Worm (Caenorhabditis elegans): Measurements from ENCODE around the gene cank-26.

Gene cank-26

ce11 chrII:3958673-3959299 is 16.1 kb downstream of the cank-26 start:
- peak; percentile 3 for TF ChIP-seq F13C5.2 (tag; optimal IDR thresholded peaks at IDR 0.05)
- TF ChIP-seq tra-4 (tag; optimal IDR thresholded peaks at IDR 0.05), result no peak
- no peak for TF ChIP-seq B0310.2 (tag; optimal IDR thresholded peaks at IDR 0.05)
- TF ChIP-seq ceh-36 (tag; optimal IDR thresholded peaks at IDR 0.05), result no peak
- no peak for TF ChIP-seq ceh-13 (GFP tag; optimal IDR thresholded peaks at IDR 0.05)
- no peak for TF ChIP-seq tbx-11 (GFP tag; IDR thresholded peaks at IDR 0.05)
- TF ChIP-seq ama-1 (optimal IDR thresholded peaks at IDR 0.05), result no peak
- TF ChIP-seq pes-1 (GFP tag; IDR thresholded peaks at IDR 0.05), result 0 out of 2 replicates have a peak, but pooled peaks have one; percentile 6
- no peak for TF ChIP-seq hmbx-1 (tag; optimal IDR thresholded peaks at IDR 0.05)
- TF ChIP-seq hmg-4 (GFP tag; optimal IDR thresholded peaks at IDR 0.05), result peak; percentile 11
- TF ChIP-seq flt-1 (GFP tag; IDR thresholded peaks at IDR 0.05), result no peak

ce11 chrII:3957455-3958212 is 17.2 kb downstream of the cank-26 start:
- no peak for TF ChIP-seq hmbx-1 (tag; optimal IDR thresholded peaks at IDR 0.05)
- TF ChIP-seq B0310.2 (tag; optimal IDR thresholded peaks at IDR 0.05), result peak; percentile 32
- peak; percentile 84 for TF ChIP-seq ceh-36 (tag; optimal IDR thresholded peaks at IDR 0.05)

ce11 chrII:3956744-3957143 is 18.1 kb downstream of the cank-26 start:
- TF ChIP-seq scrt-1 (GFP tag; IDR thresholded peaks at IDR 0.05) (no peak), B0310.2 (tag; optimal IDR thresholded peaks at IDR 0.05) (no peak), flt-1 (GFP tag; IDR thresholded peaks at IDR 0.05) (no peak), sea-1 (GFP tag; conservative IDR thresholded peaks at IDR 0.05) (no peak), pes-1 (GFP tag; IDR thresholded peaks at IDR 0.05) (no peak), tbx-37 (GFP tag; conservative IDR thresholded peaks at IDR 0.05) (no peak), F13C5.2 (tag; optimal IDR thresholded peaks at IDR 0.05) (no peak), hmg-4 (GFP tag; optimal IDR thresholded peaks at IDR 0.05) (no peak), tra-4 (tag; optimal IDR thresholded peaks at IDR 0.05) (no peak), ama-1 (optimal IDR thresholded peaks at IDR 0.05) (no peak), ets-7 (tag; optimal IDR thresholded peaks at IDR 0.05) (no peak), hnd-1 (tag; optimal IDR thresholded peaks at IDR 0.05) (no peak), aly-1 (tag; optimal IDR thresholded peaks at IDR 0.05) (no peak), hmbx-1 (tag; optimal IDR thresholded peaks at IDR 0.05) (no peak), ceh-13 (GFP tag; optimal IDR thresholded peaks at IDR 0.05) (no peak), ceh-36 (tag; optimal IDR thresholded peaks at IDR 0.05) (no peak), tbx-11 (GFP tag; IDR thresholded peaks at IDR 0.05) (no peak)

- TF ChIP-seq aly-1 (tag; optimal IDR thresholded peaks at IDR 0.05) (peak; percentile 8), tra-4 (tag; optimal IDR thresholded peaks at IDR 0.05) (no peak), flt-1 (GFP tag; IDR thresholded peaks at IDR 0.05) (no peak), B0310.2 (tag; optimal IDR thresholded peaks at IDR 0.05) (no peak), sea-1 (GFP tag; conservative IDR thresholded peaks at IDR 0.05) (no peak), tbx-37 (GFP tag; conservative IDR thresholded peaks at IDR 0.05) (no peak), tbx-11 (GFP tag; IDR thresholded peaks at IDR 0.05) (no peak), hmbx-1 (tag; optimal IDR thresholded peaks at IDR 0.05) (no peak), ets-7 (tag; optimal IDR thresholded peaks at IDR 0.05) (peak; percentile 42), hmg-4 (GFP tag; optimal IDR thresholded peaks at IDR 0.05) (no peak), ceh-13 (GFP tag; optimal IDR thresholded peaks at IDR 0.05) (no peak), scrt-1 (GFP tag; IDR thresholded peaks at IDR 0.05) (no peak)
Observed at ce11 chrII:3955938-3956337, 18.9 kb downstream of the cank-26 start.

- TF ChIP-seq ets-7 (tag; optimal IDR thresholded peaks at IDR 0.05) (no peak), ceh-13 (GFP tag; optimal IDR thresholded peaks at IDR 0.05) (no peak), aly-1 (tag; optimal IDR thresholded peaks at IDR 0.05) (no peak), ama-1 (optimal IDR thresholded peaks at IDR 0.05) (no peak), F13C5.2 (tag; optimal IDR thresholded peaks at IDR 0.05) (no peak), hnd-1 (tag; optimal IDR thresholded peaks at IDR 0.05) (no peak)
Observed at ce11 chrII:3954838-3955237, 20.0 kb downstream of the cank-26 start.

- TF ChIP-seq tbx-37 (GFP tag; conservative IDR thresholded peaks at IDR 0.05) (no peak), B0310.2 (tag; optimal IDR thresholded peaks at IDR 0.05) (no peak), hmg-4 (GFP tag; optimal IDR thresholded peaks at IDR 0.05) (no peak), hmbx-1 (tag; optimal IDR thresholded peaks at IDR 0.05) (no peak)
Observed at ce11 chrII:3954018-3954417, 20.8 kb downstream of the cank-26 start.

- TF ChIP-seq aly-1 (tag; optimal IDR thresholded peaks at IDR 0.05) (no peak), B0310.2 (tag; optimal IDR thresholded peaks at IDR 0.05) (no peak), hmbx-1 (tag; optimal IDR thresholded peaks at IDR 0.05) (no peak), ceh-36 (tag; optimal IDR thresholded peaks at IDR 0.05) (no peak), ceh-13 (GFP tag; optimal IDR thresholded peaks at IDR 0.05) (no peak), F13C5.2 (tag; optimal IDR thresholded peaks at IDR 0.05) (no peak), ama-1 (optimal IDR thresholded peaks at IDR 0.05) (no peak), sea-1 (GFP tag; conservative IDR thresholded peaks at IDR 0.05) (no peak), tbx-37 (GFP tag; conservative IDR thresholded peaks at IDR 0.05) (no peak), hnd-1 (tag; optimal IDR thresholded peaks at IDR 0.05) (no peak)
Observed at ce11 chrII:3952967-3953366, 21.9 kb downstream of the cank-26 start.

- TF ChIP-seq aly-1 (tag; optimal IDR thresholded peaks at IDR 0.05) (no peak), hnd-1 (tag; optimal IDR thresholded peaks at IDR 0.05) (no peak), ama-1 (optimal IDR thresholded peaks at IDR 0.05) (no peak), tbx-11 (GFP tag; IDR thresholded peaks at IDR 0.05) (no peak), hmbx-1 (tag; optimal IDR thresholded peaks at IDR 0.05) (no peak), ets-7 (tag; optimal IDR thresholded peaks at IDR 0.05) (no peak)
Observed at ce11 chrII:3952368-3952767, 22.5 kb downstream of the cank-26 start.
